Fruit fly (Drosophila melanogaster) whole organism, embryonic: Measurements from ENCODE around the gene CG7601.

Experiments used
- BtbVII ChIP-seq: fragments of 200-800 bp; sonication (Bioruptor generic); optimal IDR thresholded peaks from 3 replicates; lab custom pipeline; 2017; ENCODE audit warnings: missing biosample characterization, mild to moderate bottlenecking, missing genetic modification characterization
- CG1024 ChIP-seq: fragments of 200-800 bp; sonication (Bioruptor generic); IDR thresholded peaks from 2 replicates; pipeline ENCODE4 v1.3.6; 2022; ENCODE audit warnings: missing biosample characterization, missing genetic modification characterization
- CG11696 ChIP-seq: fragments of 200-800 bp; sonication (Bioruptor generic); IDR thresholded peaks from 2 replicates; pipeline ENCODE4 v1.3.6; 2022; ENCODE audit warnings: missing biosample characterization, missing genetic modification characterization
- CG1233 ChIP-seq: fragments of 200-800 bp; sonication (Bioruptor generic); optimal IDR thresholded peaks from 4 replicates; lab custom pipeline; 2018; ENCODE audit warnings: missing biosample characterization, mild to moderate bottlenecking, missing genetic modification characterization
- CG14014 ChIP-seq: fragments of 200-800 bp; sonication (Bioruptor generic); IDR thresholded peaks from 2 replicates; pipeline ENCODE4 v1.3.6; 2022; ENCODE audit warnings: missing biosample characterization, missing genetic modification characterization
- CG14441 ChIP-seq: fragments of 200-800 bp; sonication (Bioruptor generic); IDR thresholded peaks from 2 replicates; pipeline ENCODE4 v1.3.6; 2022; ENCODE audit warnings: missing biosample characterization, missing genetic modification characterization
- CG14710 ChIP-seq: fragments of 200-800 bp; sonication (Bioruptor generic); optimal IDR thresholded peaks from 3 replicates; lab custom pipeline; 2019; ENCODE audit warnings: missing biosample characterization, mild to moderate bottlenecking, missing genetic modification characterization, moderate library complexity
- CG15011 ChIP-seq: fragments of 200-800 bp; sonication (Bioruptor generic); optimal IDR thresholded peaks from 3 replicates; lab custom pipeline; 2018; ENCODE audit warnings: missing biosample characterization, mild to moderate bottlenecking, missing genetic modification characterization
- CG15696 ChIP-seq: fragments of 200-800 bp; sonication (Bioruptor generic); optimal IDR thresholded peaks from 2 replicates; lab custom pipeline; 2019; ENCODE audit warnings: missing biosample characterization, mild to moderate bottlenecking, missing genetic modification characterization, moderate library complexity
- CG1603 ChIP-seq: fragments of 200-800 bp; sonication (Bioruptor generic); optimal IDR thresholded peaks from 2 replicates; lab custom pipeline; 2019; ENCODE audit warnings: missing biosample characterization, mild to moderate bottlenecking, missing genetic modification characterization, moderate library complexity
- CG18599 ChIP-seq: fragments of 200-800 bp; sonication (Bioruptor generic); optimal IDR thresholded peaks from 3 replicates; lab custom pipeline; 2017; ENCODE audit warnings: missing biosample characterization, missing genetic modification characterization, mild to moderate bottlenecking, moderate library complexity, missing genetic modification reagents
- CG18764 ChIP-seq: fragments of 200-800 bp; sonication (Bioruptor generic); optimal IDR thresholded peaks from 3 replicates; lab custom pipeline; 2016; ENCODE audit warnings: missing biosample characterization, missing genetic modification characterization
- CG2120 ChIP-seq: fragments of 200-800 bp; sonication (Bioruptor generic); optimal IDR thresholded peaks from 3 replicates; lab custom pipeline; 2016; ENCODE audit warnings: missing biosample characterization, missing genetic modification characterization
- CG2712 ChIP-seq: fragments of 200-800 bp; optimal IDR thresholded peaks from 3 replicates; lab custom pipeline; 2019; ENCODE audit warnings: missing biosample characterization, mild to moderate bottlenecking, missing genetic modification characterization, moderate library complexity
- CG2875 ChIP-seq: fragments of 200-800 bp; sonication (Bioruptor generic); optimal IDR thresholded peaks from 2 replicates; lab custom pipeline; 2017; ENCODE audit warnings: missing biosample characterization, mild to moderate bottlenecking, missing genetic modification characterization, missing genetic modification reagents
- CG31388 ChIP-seq: fragments of 200-800 bp; sonication (Bioruptor generic); optimal IDR thresholded peaks from 2 replicates; lab custom pipeline; 2016; ENCODE audit warnings: missing biosample characterization, missing genetic modification characterization
- CG31441 ChIP-seq: fragments of 200-800 bp; sonication (Bioruptor generic); IDR thresholded peaks from 2 replicates; pipeline ENCODE4 v1.3.6; 2022; ENCODE audit warnings: missing biosample characterization, missing genetic modification characterization
- CG3407 ChIP-seq: fragments of 200-800 bp; sonication (Bioruptor generic); optimal IDR thresholded peaks from 2 replicates; lab custom pipeline; 2018; ENCODE audit warnings: missing biosample characterization, mild to moderate bottlenecking, missing genetic modification characterization
- CG7357 ChIP-seq: fragments of 200-800 bp; sonication (Bioruptor generic); IDR thresholded peaks from 3 replicates; pipeline ENCODE4 v1.3.6; 2022; ENCODE audit warnings: missing biosample characterization, missing genetic modification characterization
- CG7839 ChIP-seq: fragments of 200-800 bp; sonication (Bioruptor generic); optimal IDR thresholded peaks from 3 replicates; lab custom pipeline; 2018; ENCODE audit warnings: missing biosample characterization, mild to moderate bottlenecking, missing genetic modification characterization, moderate library complexity
- CHES-1-like ChIP-seq: fragments of 200-800 bp; sonication (Bioruptor generic); optimal IDR thresholded peaks from 2 replicates; lab custom pipeline; 2016; ENCODE audit warnings: missing biosample characterization, missing genetic modification characterization
- Chrac-16 ChIP-seq: fragments of 200-800 bp; sonication (Bioruptor generic); optimal IDR thresholded peaks from 3 replicates; lab custom pipeline; 2016; ENCODE audit warnings: missing biosample characterization, missing genetic modification characterization
- D19A ChIP-seq: fragments of 200-800 bp; optimal IDR thresholded peaks from 3 replicates; lab custom pipeline; 2019; ENCODE audit warnings: missing biosample characterization, mild to moderate bottlenecking, missing genetic modification characterization, moderate library complexity
- ERR ChIP-seq: fragments of 200-800 bp; sonication (Bioruptor generic); optimal IDR thresholded peaks from 2 replicates; lab custom pipeline; 2016; ENCODE audit warnings: missing biosample characterization, missing genetic modification characterization
- Ets65A ChIP-seq: fragments of 200-800 bp; sonication (Bioruptor generic); peaks from one replicate; lab custom pipeline; 2016; ENCODE audit warnings: missing biosample characterization, missing genetic modification characterization
- Ets97D ChIP-seq: fragments of 200-800 bp; sonication (Bioruptor generic); optimal IDR thresholded peaks from 3 replicates; lab custom pipeline; 2016; ENCODE audit warnings: missing biosample characterization, missing genetic modification characterization
- Fer1 ChIP-seq: fragments of 200-800 bp; sonication (Bioruptor generic); optimal IDR thresholded peaks from 2 replicates; lab custom pipeline; 2017; ENCODE audit warnings: missing biosample characterization, mild to moderate bottlenecking, missing genetic modification characterization
- Gsc ChIP-seq: fragments of 200-800 bp; sonication (Bioruptor generic); IDR thresholded peaks from 2 replicates; pipeline ENCODE4 v1.3.6; 2022; ENCODE audit warnings: missing biosample characterization, missing genetic modification characterization
- H15 ChIP-seq: fragments of 200-800 bp; sonication (Bioruptor generic); IDR thresholded peaks from 3 replicates; pipeline ENCODE4 v1.3.6; 2022; ENCODE audit warnings: missing biosample characterization, missing genetic modification characterization
- Neu2 ChIP-seq: fragments of 200-800 bp; sonication (Bioruptor generic); optimal IDR thresholded peaks from 3 replicates; lab custom pipeline; 2016; ENCODE audit warnings: missing biosample characterization, missing genetic modification characterization, borderline replicate concordance
- Oaz ChIP-seq: fragments of 200-800 bp; sonication (Bioruptor generic); IDR thresholded peaks from 2 replicates; pipeline ENCODE4 v1.3.6; 2022; ENCODE audit warnings: missing biosample characterization, missing genetic modification characterization
- Optix ChIP-seq: fragments of 200-800 bp; sonication (Bioruptor generic); IDR thresholded peaks from 3 replicates; pipeline ENCODE4 v1.3.6; 2022; ENCODE audit warnings: missing biosample characterization, missing genetic modification characterization
- Sry-β ChIP-seq: fragments of 200-800 bp; sonication (Bioruptor generic); optimal IDR thresholded peaks from 2 replicates; lab custom pipeline; 2018; ENCODE audit warnings: missing biosample characterization, mild to moderate bottlenecking, missing genetic modification characterization, moderate library complexity
- Xbp1 ChIP-seq: fragments of 200-800 bp; sonication (Bioruptor generic); optimal IDR thresholded peaks from 3 replicates; lab custom pipeline; 2016; ENCODE audit warnings: missing biosample characterization, mild to moderate bottlenecking, missing genetic modification characterization
- abd-A ChIP-seq: fragments of 200-800 bp; sonication (Bioruptor generic); optimal IDR thresholded peaks from 3 replicates; lab custom pipeline; 2019; ENCODE audit warnings: missing biosample characterization, mild to moderate bottlenecking, missing genetic modification characterization, moderate library complexity
- bigmax ChIP-seq: fragments of 200-800 bp; sonication (Bioruptor generic); optimal IDR thresholded peaks from 2 replicates; lab custom pipeline; 2018; ENCODE audit warnings: missing biosample characterization, mild to moderate bottlenecking, missing genetic modification characterization
- caup ChIP-seq: fragments of 200-800 bp; sonication (Bioruptor generic); optimal IDR thresholded peaks from 3 replicates; lab custom pipeline; 2017; ENCODE audit warnings: missing biosample characterization, mild to moderate bottlenecking, missing genetic modification characterization, moderate library complexity; ENCODE audit not compliant: severe bottlenecking
- chif ChIP-seq, 2 experiments: fragments of 200-800 bp; sonication (Bioruptor generic); optimal IDR thresholded peaks; 3 replicates each; lab custom pipeline; 2016; ENCODE audit warnings: missing biosample characterization in 2 of 2, missing genetic modification characterization in 2 of 2
- chn ChIP-seq: fragments of 200-800 bp; sonication (Bioruptor generic); optimal IDR thresholded peaks from 2 replicates; lab custom pipeline; 2016; ENCODE audit warnings: missing biosample characterization, missing genetic modification characterization
- gsb ChIP-seq: fragments of 200-800 bp; sonication (Bioruptor generic); IDR thresholded peaks from 2 replicates; pipeline ENCODE4 v1.3.6; 2022; ENCODE audit warnings: missing biosample characterization, missing genetic modification characterization
- hth ChIP-seq: fragments of >200 bp; optimal IDR thresholded peaks from 2 replicates; lab custom pipeline; 2017; ENCODE audit warnings: inconsistent platforms
- knrl ChIP-seq: fragments of 200-800 bp; sonication (Bioruptor generic); IDR thresholded peaks from 3 replicates; pipeline ENCODE4 v1.3.6; 2022; ENCODE audit warnings: missing biosample characterization, missing genetic modification characterization; ENCODE audit not compliant: partially characterized antibody
- maf-S ChIP-seq: fragments of 200-800 bp; sonication (Bioruptor generic); optimal IDR thresholded peaks from 2 replicates; lab custom pipeline; 2016; ENCODE audit warnings: missing biosample characterization, missing genetic modification characterization
- mam ChIP-seq: fragments of 200-800 bp; sonication (Bioruptor generic); optimal IDR thresholded peaks from 3 replicates; lab custom pipeline; 2016; ENCODE audit warnings: missing biosample characterization, missing genetic modification characterization
- psq ChIP-seq: fragments of 200-800 bp; sonication (Bioruptor generic); optimal IDR thresholded peaks from 2 replicates; lab custom pipeline; 2017; ENCODE audit warnings: missing biosample characterization, missing genetic modification characterization
- run ChIP-seq: fragments of 200-800 bp; sonication (Bioruptor generic); optimal IDR thresholded peaks from 3 replicates; lab custom pipeline; 2018; ENCODE audit warnings: missing biosample characterization, mild to moderate bottlenecking, missing genetic modification characterization
- stc ChIP-seq: fragments of 200-800 bp; sonication (Bioruptor generic); IDR thresholded peaks from 2 replicates; pipeline ENCODE4 v1.3.6; 2022; ENCODE audit warnings: missing biosample characterization, missing genetic modification characterization
- toy ChIP-seq: fragments of 200-800 bp; sonication (Bioruptor generic); IDR thresholded peaks from 2 replicates; pipeline ENCODE4 v1.3.6; 2022; ENCODE audit warnings: missing biosample characterization, missing genetic modification characterization
- tx ChIP-seq: fragments of 200-800 bp; sonication (Bioruptor generic); optimal IDR thresholded peaks from 2 replicates; lab custom pipeline; 2016; ENCODE audit warnings: missing biosample characterization, missing genetic modification characterization
- vfl ChIP-seq: fragments of 200-800 bp; sonication (Bioruptor generic); optimal IDR thresholded peaks from 2 replicates; lab custom pipeline; 2016; ENCODE audit warnings: missing biosample characterization, missing genetic modification characterization
- zfh2 ChIP-seq: fragments of 200-800 bp; sonication (Bioruptor generic); optimal IDR thresholded peaks from 2 replicates; lab custom pipeline; 2016; ENCODE audit warnings: missing biosample characterization, missing genetic modification characterization

CG7601 gene

DNA sequence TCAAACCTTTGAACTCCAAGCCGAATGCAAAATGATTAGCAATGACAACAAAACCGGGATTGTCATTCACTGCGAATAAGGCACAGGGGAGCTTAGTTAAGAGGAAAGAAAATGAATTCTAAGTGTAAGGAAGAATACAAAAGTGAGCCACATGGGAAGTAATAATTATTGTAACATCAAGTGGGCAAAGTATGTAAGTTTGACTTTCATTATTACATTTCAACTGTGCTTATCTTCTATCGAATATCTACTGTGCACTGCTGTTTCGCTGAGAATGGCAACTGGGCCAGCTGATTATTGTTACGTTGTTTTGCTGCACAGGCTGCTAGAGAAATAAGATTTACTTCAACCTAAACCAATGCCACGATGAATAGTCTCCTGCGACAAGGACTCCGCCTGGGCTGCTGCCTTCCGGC is at the start of gene CG7601, which contains the start of gene CIA30:
Gene CG7601, minus strand, starts transcription at position 68 of the 416 bp plus-strand sequence.
Gene CIA30, plus strand, starts transcription at position 288 of the 416 bp plus-strand sequence.
- TF ChIP-seq BtbVII (GFP tag; lab: Kevin White, UChicago) (peak; percentile 96), CHES-1-like (GFP tag; lab: Kevin White, UChicago) (peak; percentile 99), CG31441 (GFP tag; lab: Robert Waterston, UW) (no peak), chif (GFP tag; optimal IDR thresholded peaks at IDR 0.05; lab: Kevin White, UChicago) (peak; percentile 98), CG7839 (peak; percentile 99), CG15011 (GFP tag; lab: Kevin White, UChicago) (peak; percentile 94), stc (GFP tag; lab: Robert Waterston, UW) (peak; percentile 100), hth (lab: Kevin White, UChicago) (no peak), Neu2 (GFP tag; lab: Kevin White, UChicago) (peak; percentile 94), bigmax (GFP tag; lab: Kevin White, UChicago) (peak; percentile 70), CG15696 (tag; lab: Kevin White, UChicago) (peak; percentile 99), psq (peak; percentile 91), CG14441 (GFP tag; lab: Robert Waterston, UW) (peak; percentile 100), CG2875 (GFP tag; lab: Kevin White, UChicago) (peak; percentile 92), ERR (peak; percentile 98), Chrac-16 (GFP tag; lab: Kevin White, UChicago) (peak; percentile 98), mam (GFP tag; lab: Kevin White, UChicago) (peak; percentile 100), Ets97D (GFP tag; lab: Kevin White, UChicago) (peak; percentile 97), chn (peak; percentile 97), CG1024 (peak; percentile 99), CG14014 (peak; percentile 100), zfh2 (GFP tag; lab: Kevin White, UChicago) (peak; percentile 99), CG7357 (GFP tag; lab: Robert Waterston, UW) (peak; percentile 99), CG1603 (tag; lab: Kevin White, UChicago) (peak; percentile 96), CG11696 (GFP tag; lab: Robert Waterston, UW) (peak; percentile 99), H15 (GFP tag; lab: Robert Waterston, UW) (peak; percentile 100), toy (GFP tag; lab: Robert Waterston, UW) (peak; percentile 99), run (peak; percentile 86), caup (GFP tag; lab: Kevin White, UChicago) (peak; percentile 98), tx (GFP tag; lab: Kevin White, UChicago) (peak; percentile 98), vfl (peak; percentile 98), Fer1 (GFP tag; lab: Kevin White, UChicago) (peak; percentile 97), CG18599 (GFP tag; lab: Kevin White, UChicago) (peak; percentile 98), Optix (GFP tag; lab: Robert Waterston, UW) (peak; percentile 100), CG1233 (GFP tag; lab: Kevin White, UChicago) (peak; percentile 99), CG3407 (GFP tag; lab: Kevin White, UChicago) (peak; percentile 93), Xbp1 (GFP tag; lab: Kevin White, UChicago) (peak; percentile 99), Oaz (GFP tag; lab: Robert Waterston, UW) (peak; percentile 100), Sry-β (GFP tag; lab: Kevin White, UChicago) (peak; percentile 56), abd-A (no peak), CG2120 (GFP tag; lab: Kevin White, UChicago) (peak; percentile 99), maf-S (GFP tag; lab: Kevin White, UChicago) (peak; percentile 98), CG2712 (tag; lab: Kevin White, UChicago) (peak; percentile 98), D19A (tag; lab: Kevin White, UChicago) (peak; percentile 94), CG18764 (GFP tag; lab: Kevin White, UChicago) (peak; percentile 98), Gsc (GFP tag; lab: Robert Waterston, UW) (peak; percentile 100), gsb (GFP tag; lab: Robert Waterston, UW) (peak; percentile 100), Ets65A (GFP tag; lab: Kevin White, UChicago) (peak; percentile 100), knrl (GFP tag; lab: Robert Waterston, UW) (0 out of 3 replicates have a peak, but pooled peaks have one; percentile 41), CG31388 (GFP tag; lab: Kevin White, UChicago) (peak; percentile 98), CG14710 (tag; lab: Kevin White, UChicago) (peak; percentile 96)
